Fruit fly (Drosophila melanogaster) whole organism, larva: ENCODE measurements around the gene CG14839.

Experiments used
- noc ChIP-seq: fragments of 200-800 bp; sonication (Bioruptor generic); optimal IDR thresholded peaks from 3 replicates; lab custom pipeline; 2019; ENCODE audit warnings: missing biosample characterization, mild to moderate bottlenecking, missing genetic modification characterization, moderate library complexity

Gene CG14839

dm6 chr3R:14291431-14291830, 29.2 kb downstream of the CG14839 start:
- peak; percentile 89 for TF ChIP-seq noc

dm6 chr3R:14292307-14292711, 30.1 kb downstream of the CG14839 start:
- TF ChIP-seq noc, result no peak

- TF ChIP-seq noc, result peak; percentile 29
Measured at dm6 chr3R:14294397-14295018, 32.3 kb downstream of the CG14839 start.

- TF ChIP-seq noc, result peak; percentile 61
Measured at dm6 chr3R:14296126-14296525, 33.9 kb downstream of the CG14839 start.

- TF ChIP-seq noc, result no peak
Measured at dm6 chr3R:14296700-14297099, 34.5 kb downstream of the CG14839 start.

- no peak for TF ChIP-seq noc
Measured at dm6 chr3R:14297489-14297888, 35.3 kb downstream of the CG14839 start.

dm6 chr3R:14298078-14298896, 36.1 kb downstream of the CG14839 start:
- no peak for TF ChIP-seq noc

dm6 chr3R:14299891-14300290, 37.7 kb downstream of the CG14839 start:
- TF ChIP-seq noc, result peak; percentile 8

- no peak for TF ChIP-seq noc
Measured at dm6 chr3R:14302128-14302527, 39.9 kb downstream of the CG14839 start, which contains the start of gene IFT54. TSS of gene IFT54 (plus strand) at chr3R:14302428.

- no peak for TF ChIP-seq noc
Measured at dm6 chr3R:14307972-14308673, 45.9 kb downstream of the CG14839 start.

- peak; percentile 12 for TF ChIP-seq noc
Measured at dm6 chr3R:14308801-14309217, 46.6 kb downstream of the CG14839 start, which contains the start of gene Polr2I. TSS of gene Polr2I (plus strand) at chr3R:14309089.

- no peak for TF ChIP-seq noc
Measured at dm6 chr3R:14310062-14310461, 47.9 kb downstream of the CG14839 start, which contains the start of gene CG31321. TSS of gene CG31321 (plus strand) at chr3R:14310362.

- peak; percentile 30 for TF ChIP-seq noc
Measured at dm6 chr3R:14311027-14311426, 48.8 kb downstream of the CG14839 start.
